Fruit fly (Drosophila melanogaster): Measurements from ENCODE around the gene CG33928.
A peak's percentile ranks its signal among the peaks of the same experiment; 100 is the strongest.

The CG33928 gene

DNA sequence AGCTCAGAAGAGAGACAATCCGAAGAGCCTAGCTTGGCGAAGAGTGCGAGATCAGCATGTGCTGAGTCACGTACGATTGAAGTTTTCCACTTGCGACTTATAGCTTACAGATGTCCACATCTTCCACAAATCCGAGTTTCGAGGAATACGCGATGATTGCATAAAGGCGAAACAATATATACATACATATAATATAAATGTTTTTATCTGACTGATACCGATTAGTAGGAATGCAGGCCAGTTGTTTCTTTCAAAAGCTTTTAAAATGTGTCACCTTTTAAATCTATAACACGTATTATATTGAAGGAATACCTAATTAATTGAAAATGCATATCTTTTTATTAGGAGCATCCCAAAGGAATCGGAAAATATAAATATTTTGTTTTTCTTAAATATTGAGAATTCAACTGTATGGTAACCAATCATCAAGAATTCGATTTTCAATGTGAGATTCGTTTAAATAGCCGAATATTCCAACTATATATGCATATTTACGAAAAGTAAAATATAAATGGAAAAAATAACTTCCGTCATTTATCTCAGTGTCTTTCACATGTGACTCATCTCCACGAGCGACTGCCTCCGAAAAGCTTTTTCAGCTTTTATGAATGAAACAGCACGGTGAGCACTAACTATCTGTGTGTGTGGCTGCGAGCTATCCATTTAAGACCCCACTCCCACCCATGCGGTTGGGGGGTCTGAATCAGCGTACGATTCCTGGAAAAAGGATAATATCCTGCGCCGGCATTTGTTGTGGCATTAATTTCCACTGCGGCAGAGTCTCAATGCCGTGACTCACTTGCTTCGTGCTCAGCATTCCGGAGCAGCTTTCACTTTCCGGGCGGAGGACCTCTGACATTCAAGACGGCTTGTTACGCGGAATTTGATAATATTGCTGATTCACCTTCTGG is 14.4 kb upstream of the CG33928 start (continued):
- TF ChIP-seq CG2678 (tag; optimal IDR thresholded peaks at IDR 0.05) (peak; percentile 81), Six4 (GFP tag; optimal IDR thresholded peaks at IDR 0.05) (peak; percentile 17), tgo (GFP tag; IDR thresholded peaks at IDR 0.05) (peak; percentile 46; the same call in 1 of the 3 replicates), dati (GFP tag; IDR thresholded peaks at IDR 0.05) (no peak), h (optimal IDR thresholded peaks at IDR 0.05) (no peak), tx (GFP tag; optimal IDR thresholded peaks at IDR 0.05) (no peak), CG2875 (GFP tag; optimal IDR thresholded peaks at IDR 0.05) (peak; percentile 53), CG4730 (GFP tag; IDR thresholded peaks at IDR 0.05) (no peak), HHEX (GFP tag; optimal IDR thresholded peaks at IDR 0.05) (peak; percentile 26), Sox100B (GFP tag; optimal IDR thresholded peaks at IDR 0.05) (peak; percentile 77), fd3F (GFP tag; optimal IDR thresholded peaks at IDR 0.05) (peak; percentile 61), btn (GFP tag; optimal IDR thresholded peaks at IDR 0.05) (no peak), HmgD (GFP tag; optimal IDR thresholded peaks at IDR 0.05) (no peak), rib (GFP tag; IDR thresholded peaks at IDR 0.05) (peak; percentile 10; the same call in 1 of the 2 replicates), klu (GFP tag; IDR thresholded peaks at IDR 0.05) (no peak; the same call in 1 of the 2 replicates), D (optimal IDR thresholded peaks at IDR 0.05) (no peak), D (GFP tag; optimal IDR thresholded peaks at IDR 0.05) (peak; percentile 40), CG13287 (GFP tag; IDR thresholded peaks at IDR 0.05; ENCODE audit: partially characterized antibody) (no peak), ac (GFP tag; optimal IDR thresholded peaks at IDR 0.05) (no peak), sug (tag; optimal IDR thresholded peaks at IDR 0.05) (peak; percentile 60), sc (optimal IDR thresholded peaks at IDR 0.05) (no peak), sc (GFP tag; optimal IDR thresholded peaks at IDR 0.05) (peak; percentile 28), gt (GFP tag; IDR thresholded peaks at IDR 0.05) (no peak), wor (GFP tag; IDR thresholded peaks at IDR 0.05) (no peak), gem (tag; optimal IDR thresholded peaks at IDR 0.05) (peak; percentile 83), stc (GFP tag; IDR thresholded peaks at IDR 0.05) (peak; percentile 69), Stat92E (GFP tag; optimal IDR thresholded peaks at IDR 0.05) (no peak), CG7357 (GFP tag; IDR thresholded peaks at IDR 0.05) (no peak), Lpt (GFP tag; optimal IDR thresholded peaks at IDR 0.05) (no peak), aop (GFP tag; IDR thresholded peaks at IDR 0.05) (no peak), CG8388 (GFP tag; optimal IDR thresholded peaks at IDR 0.05) (peak; percentile 64), CG17385 (GFP tag; optimal IDR thresholded peaks at IDR 0.05) (peak; percentile 50), CG3163 (GFP tag; optimal IDR thresholded peaks at IDR 0.05) (no peak), Sry-β (GFP tag; optimal IDR thresholded peaks at IDR 0.05) (no peak), CG8089 (GFP tag; optimal IDR thresholded peaks at IDR 0.05) (no peak), NK7.1 (GFP tag; optimal IDR thresholded peaks at IDR 0.05) (peak; percentile 26), ash1 (GFP tag; optimal IDR thresholded peaks at IDR 0.05) (no peak), Atf6 (GFP tag; IDR thresholded peaks at IDR 0.05) (peak; percentile 72), CG15011 (GFP tag; optimal IDR thresholded peaks at IDR 0.05) (peak; percentile 49), Lim3 (GFP tag; IDR thresholded peaks at IDR 0.05) (no peak), chinmo (GFP tag; IDR thresholded peaks at IDR 0.05; ENCODE audit: partially characterized antibody) (no peak), CG13624 (GFP tag; optimal IDR thresholded peaks at IDR 0.05) (peak; percentile 11), CG34376 (GFP tag; optimal IDR thresholded peaks at IDR 0.05) (peak; percentile 20), CG11504 (tag; optimal IDR thresholded peaks at IDR 0.05) (peak; percentile 80), CG17328 (GFP tag; IDR thresholded peaks at IDR 0.05) (no peak), CG15601 (tag; optimal IDR thresholded peaks at IDR 0.05) (peak; percentile 20), CG4424 (GFP tag; optimal IDR thresholded peaks at IDR 0.05) (peak; percentile 51), pan (optimal IDR thresholded peaks at IDR 0.05) (no peak), pan (GFP tag; optimal IDR thresholded peaks at IDR 0.05 in 1 of 2, IDR thresholded peaks at IDR 0.05 in 1 of 2) (peak in 1 of 2 experiments; percentile 76), CG6813 (GFP tag; optimal IDR thresholded peaks at IDR 0.05) (peak; percentile 24)
